Worm (Caenorhabditis elegans): ENCODE data around the gene W07G4.8.

- TF ChIP-seq F10B5.3 (tag; optimal IDR thresholded peaks at IDR 0.05) (no peak), spr-3 (GFP tag; optimal IDR thresholded peaks at IDR 0.05) (no peak), egl-27 (tag; optimal IDR thresholded peaks at IDR 0.05) (no peak), nhr-237 (tag; optimal IDR thresholded peaks at IDR 0.05) (no peak), pha-4 (GFP tag; IDR thresholded peaks at IDR 0.05) (no peak), pha-4 (tag; optimal IDR thresholded peaks at IDR 0.05) (no peak), nhr-25 (tag; optimal IDR thresholded peaks at IDR 0.05; ENCODE audit: borderline replicate concordance, insufficient read depth) (no peak), skn-1 (tag; optimal IDR thresholded peaks at IDR 0.05) (no peak), mdl-1 (tag; optimal IDR thresholded peaks at IDR 0.05) (no peak), ama-1 (optimal IDR thresholded peaks at IDR 0.05) (no peak)
Measured at ce11 chrV:13074148-13074547, 24.8 kb upstream of the W07G4.8 start.
